Worm (Caenorhabditis elegans) whole organism, L1 larva: ENCODE data around the gene edg-1.

Source experiments
- ama-1 ChIP-seq: fragments of 150-350 bp; optimal IDR thresholded peaks from 2 replicates; lab custom pipeline; 2014
- ceh-82 ChIP-seq, 3 experiments: fragments of 150-350 bp in 1 of 3; sonication (generic microtip) in 2 of 3; optimal IDR thresholded peaks; 2 replicates each; lab custom pipeline; 2014 to 2017; ENCODE audit warnings: missing biosample characterization in 3 of 3, missing genetic modification characterization in 3 of 3
- ces-1 ChIP-seq: fragments of 150-350 bp; optimal IDR thresholded peaks from 2 replicates; lab custom pipeline; 2014; ENCODE audit warnings: missing biosample characterization, missing genetic modification reagents, missing genetic modification characterization
- dsc-1 ChIP-seq: sonication (generic microtip); optimal IDR thresholded peaks from 2 replicates; lab custom pipeline; 2016; ENCODE audit warnings: mild to moderate bottlenecking, missing genetic modification characterization, missing compliant biosample characterization
- elt-2 ChIP-seq: sonication (generic microtip); optimal IDR thresholded peaks from 2 replicates; lab custom pipeline; 2016; ENCODE audit warnings: missing genetic modification characterization, mild to moderate bottlenecking, inconsistent platforms, missing compliant biosample characterization, missing genetic modification reagents
- fkh-10 ChIP-seq: sonication (generic microtip); optimal IDR thresholded peaks from 2 replicates; lab custom pipeline; 2017; ENCODE audit warnings: missing biosample characterization, missing genetic modification reagents, missing genetic modification characterization
- jun-1 ChIP-seq: fragments of 150-350 bp; optimal IDR thresholded peaks from 2 replicates; lab custom pipeline; 2014; ENCODE audit warnings: missing biosample characterization, missing genetic modification reagents, missing genetic modification characterization
- nhr-11 ChIP-seq: fragments of 150-350 bp; optimal IDR thresholded peaks from 2 replicates; lab custom pipeline; 2014; ENCODE audit warnings: missing biosample characterization, missing genetic modification characterization
- nhr-12 ChIP-seq: sonication (generic microtip); optimal IDR thresholded peaks from 2 replicates; lab custom pipeline; 2017; ENCODE audit warnings: missing biosample characterization, missing genetic modification characterization
- pag-3 ChIP-seq: sonication (generic microtip); optimal IDR thresholded peaks from 2 replicates; lab custom pipeline; 2017; ENCODE audit warnings: missing genetic modification characterization, mild to moderate bottlenecking, missing compliant biosample characterization, antibody characterized with exemption, borderline replicate concordance; ENCODE audit not compliant: insufficient read depth
- tbx-2 ChIP-seq: sonication (generic microtip); optimal IDR thresholded peaks from 2 replicates; lab custom pipeline; 2016; ENCODE audit warnings: missing genetic modification characterization, missing compliant biosample characterization
- zag-1 ChIP-seq: fragments of 150-350 bp; optimal IDR thresholded peaks from 2 replicates; lab custom pipeline; 2014; ENCODE audit warnings: missing biosample characterization, missing genetic modification characterization
- ztf-11 ChIP-seq, 2 experiments: sonication (generic microtip); optimal IDR thresholded peaks; 2 replicates each; lab custom pipeline; 2016 to 2017; ENCODE audit warnings: missing genetic modification characterization in 2 of 2, missing biosample characterization in 1 of 2, missing compliant biosample characterization in 1 of 2

- TF ChIP-seq pag-3 (tag; lab: Kevin White, UChicago): no peak
- no peak for TF ChIP-seq ceh-82 (tag; optimal IDR thresholded peaks at IDR 0.05; lab: Kevin White, UChicago)
- no peak for TF ChIP-seq jun-1 (tag; lab: Kevin White, UChicago)
- no peak for TF ChIP-seq ama-1 (lab: Kevin White, UChicago)
- no peak for TF ChIP-seq nhr-11 (tag; lab: Kevin White, UChicago)
- TF ChIP-seq nhr-12: no peak
- no peak for TF ChIP-seq zag-1
- no peak for TF ChIP-seq ces-1
- TF ChIP-seq ztf-11 (tag; optimal IDR thresholded peaks at IDR 0.05; lab: Kevin White, UChicago): no peak
- TF ChIP-seq tbx-2 (tag; lab: Kevin White, UChicago): no peak
- TF ChIP-seq fkh-10 (GFP tag; lab: Kevin White, UChicago): no peak
- TF ChIP-seq dsc-1 (tag; lab: Kevin White, UChicago): no peak
- TF ChIP-seq elt-2 (tag; lab: Kevin White, UChicago): no peak
Measured at ce11 chrIV:11348822-11349221, 28.2 kb downstream of the edg-1 start.
